Worm (Caenorhabditis elegans): Measurements from ENCODE around the gene oac-30.

Gene oac-30

ce11 chrII:1266790-1267189 is at the start of gene oac-30:
TSS of gene oac-30 (minus strand) at chrII:1266890.
- TF ChIP-seq hmg-4 (GFP tag; optimal IDR thresholded peaks at IDR 0.05) = no peak
- TF ChIP-seq sea-1 (GFP tag; conservative IDR thresholded peaks at IDR 0.05) = no peak
- no peak for TF ChIP-seq ama-1 (optimal IDR thresholded peaks at IDR 0.05)
- no peak for TF ChIP-seq tbx-37 (GFP tag; conservative IDR thresholded peaks at IDR 0.05)
- no peak for TF ChIP-seq F13C5.2 (tag; optimal IDR thresholded peaks at IDR 0.05)
- TF ChIP-seq hnd-1 (tag; optimal IDR thresholded peaks at IDR 0.05) = no peak
- TF ChIP-seq scrt-1 (GFP tag; IDR thresholded peaks at IDR 0.05) = no peak
- no peak for TF ChIP-seq aly-1 (tag; optimal IDR thresholded peaks at IDR 0.05)
- TF ChIP-seq ceh-13 (GFP tag; optimal IDR thresholded peaks at IDR 0.05) = no peak
- no peak for TF ChIP-seq pes-1 (GFP tag; IDR thresholded peaks at IDR 0.05)
- TF ChIP-seq flt-1 (GFP tag; IDR thresholded peaks at IDR 0.05) = no peak

DNA sequence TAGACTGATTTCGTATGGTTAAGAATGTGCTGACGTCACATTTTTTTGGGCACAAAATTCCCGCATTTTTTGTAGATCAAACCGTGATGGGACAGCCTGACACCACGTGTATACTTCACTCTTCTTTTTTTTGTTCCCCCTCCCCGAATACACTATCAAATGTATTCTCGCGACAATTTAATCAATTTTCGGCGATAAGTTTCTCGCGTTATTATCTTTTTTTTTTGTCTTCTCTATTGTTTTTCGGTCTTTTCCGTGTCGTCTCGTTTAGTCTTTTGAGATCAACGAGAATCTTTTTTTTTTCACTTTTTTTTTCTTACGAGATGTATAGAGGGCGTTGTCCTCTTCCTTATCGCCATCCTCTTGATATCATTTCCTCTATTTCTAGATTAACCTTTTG is 48.6 kb upstream of the oac-30 start:
- TF ChIP-seq F13C5.2 (tag; optimal IDR thresholded peaks at IDR 0.05) (no peak), hmbx-1 (tag; optimal IDR thresholded peaks at IDR 0.05) (no peak), hnd-1 (tag; optimal IDR thresholded peaks at IDR 0.05) (no peak), ets-7 (tag; optimal IDR thresholded peaks at IDR 0.05) (no peak), tra-4 (tag; optimal IDR thresholded peaks at IDR 0.05) (no peak), ceh-13 (GFP tag; optimal IDR thresholded peaks at IDR 0.05) (no peak), aly-1 (tag; optimal IDR thresholded peaks at IDR 0.05) (no peak), B0310.2 (tag; optimal IDR thresholded peaks at IDR 0.05) (no peak), flt-1 (GFP tag; IDR thresholded peaks at IDR 0.05) (no peak), scrt-1 (GFP tag; IDR thresholded peaks at IDR 0.05) (no peak), tbx-11 (GFP tag; IDR thresholded peaks at IDR 0.05) (no peak)

- TF ChIP-seq ceh-36 (tag; optimal IDR thresholded peaks at IDR 0.05) = no peak
- TF ChIP-seq F13C5.2 (tag; optimal IDR thresholded peaks at IDR 0.05) = no peak
- TF ChIP-seq hmbx-1 (tag; optimal IDR thresholded peaks at IDR 0.05) = no peak
- no peak for TF ChIP-seq hnd-1 (tag; optimal IDR thresholded peaks at IDR 0.05)
- TF ChIP-seq sea-1 (GFP tag; conservative IDR thresholded peaks at IDR 0.05) = no peak
- TF ChIP-seq ama-1 (optimal IDR thresholded peaks at IDR 0.05) = no peak
- TF ChIP-seq tbx-37 (GFP tag; conservative IDR thresholded peaks at IDR 0.05) = no peak
- TF ChIP-seq B0310.2 (tag; optimal IDR thresholded peaks at IDR 0.05) = no peak
- no peak for TF ChIP-seq ets-7 (tag; optimal IDR thresholded peaks at IDR 0.05)
- no peak for TF ChIP-seq flt-1 (GFP tag; IDR thresholded peaks at IDR 0.05)
- TF ChIP-seq tbx-11 (GFP tag; IDR thresholded peaks at IDR 0.05) = no peak
- no peak for TF ChIP-seq scrt-1 (GFP tag; IDR thresholded peaks at IDR 0.05)
- no peak for TF ChIP-seq tra-4 (tag; optimal IDR thresholded peaks at IDR 0.05)
- no peak for TF ChIP-seq ceh-13 (GFP tag; optimal IDR thresholded peaks at IDR 0.05)
- TF ChIP-seq aly-1 (tag; optimal IDR thresholded peaks at IDR 0.05) = no peak
- TF ChIP-seq hmg-4 (GFP tag; optimal IDR thresholded peaks at IDR 0.05) = no peak
- no peak for TF ChIP-seq pes-1 (GFP tag; IDR thresholded peaks at IDR 0.05)
Observed at ce11 chrII:1309892-1310516, 43.3 kb upstream of the oac-30 start, which contains the start of the genes alh-6 and fcho-1. TSS of gene alh-6 (minus strand) at chrII:1310133. TSS of gene fcho-1 (plus strand) at chrII:1310515.

ce11 chrII:1306550-1306949 is 39.9 kb upstream of the oac-30 start:
- TF ChIP-seq hnd-1 (tag; optimal IDR thresholded peaks at IDR 0.05) = no peak
- no peak for TF ChIP-seq ets-7 (tag; optimal IDR thresholded peaks at IDR 0.05)
- TF ChIP-seq scrt-1 (GFP tag; IDR thresholded peaks at IDR 0.05) = no peak
- no peak for TF ChIP-seq tra-4 (tag; optimal IDR thresholded peaks at IDR 0.05)
- no peak for TF ChIP-seq tbx-37 (GFP tag; conservative IDR thresholded peaks at IDR 0.05)
- no peak for TF ChIP-seq B0310.2 (tag; optimal IDR thresholded peaks at IDR 0.05)

DNA sequence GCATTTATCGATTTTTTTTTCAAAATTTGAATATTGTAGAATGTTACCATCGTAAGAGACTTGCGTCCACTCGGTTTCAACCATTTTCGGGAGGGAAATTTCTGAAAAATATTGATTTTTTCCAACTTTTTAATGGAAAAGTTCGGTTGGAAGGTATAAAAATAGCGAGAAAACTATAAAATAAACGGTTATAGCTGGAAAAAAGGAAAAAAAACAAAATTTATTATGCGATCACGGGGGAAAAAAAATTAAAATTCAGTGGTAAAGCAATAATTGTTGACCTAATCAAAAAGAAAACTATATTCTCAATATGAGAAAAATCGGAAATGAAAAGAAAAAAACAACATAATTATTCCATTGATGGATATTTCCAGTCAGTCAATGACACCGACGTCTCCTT is 39.3 kb upstream of the oac-30 start, which contains the start of gene emc-2:
Gene emc-2 (minus strand): TSS at position 101 of the 400 bp plus-strand sequence.
- TF ChIP-seq hnd-1 (tag; optimal IDR thresholded peaks at IDR 0.05) (no peak), scrt-1 (GFP tag; IDR thresholded peaks at IDR 0.05) (no peak), ets-7 (tag; optimal IDR thresholded peaks at IDR 0.05) (no peak), ceh-36 (tag; optimal IDR thresholded peaks at IDR 0.05) (no peak), tbx-37 (GFP tag; conservative IDR thresholded peaks at IDR 0.05) (no peak), F13C5.2 (tag; optimal IDR thresholded peaks at IDR 0.05) (no peak), B0310.2 (tag; optimal IDR thresholded peaks at IDR 0.05) (no peak), aly-1 (tag; optimal IDR thresholded peaks at IDR 0.05) (no peak), ama-1 (optimal IDR thresholded peaks at IDR 0.05) (no peak), hmg-4 (GFP tag; optimal IDR thresholded peaks at IDR 0.05) (no peak), sea-1 (GFP tag; conservative IDR thresholded peaks at IDR 0.05) (no peak)

DNA sequence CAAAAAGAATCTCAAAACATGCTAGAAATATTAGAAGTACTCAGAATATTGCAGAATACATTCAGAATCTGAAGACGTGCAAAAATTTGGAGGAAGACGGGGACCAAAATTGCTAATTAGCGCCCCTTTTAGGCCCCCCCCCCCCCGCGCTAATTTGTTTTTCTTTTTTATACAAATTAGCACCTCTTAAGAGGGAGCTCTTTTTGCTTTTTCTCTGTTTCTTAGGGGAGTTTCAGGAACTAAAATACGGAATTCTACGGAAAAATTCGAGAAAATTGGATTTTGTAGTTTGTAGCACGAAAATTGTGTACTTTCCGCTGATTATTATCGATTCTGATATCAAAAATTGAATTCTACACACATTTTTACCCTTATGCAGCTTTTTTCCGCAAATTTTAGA is 34.9 kb upstream of the oac-30 start, which contains the start of gene glb-31:
Gene glb-31 (minus strand): TSS at position 101 of the 400 bp plus-strand sequence.
- no peak for TF ChIP-seq tra-4 (tag; optimal IDR thresholded peaks at IDR 0.05)
- TF ChIP-seq hnd-1 (tag; optimal IDR thresholded peaks at IDR 0.05) = no peak
- TF ChIP-seq pes-1 (GFP tag; IDR thresholded peaks at IDR 0.05) = no peak
- no peak for TF ChIP-seq F13C5.2 (tag; optimal IDR thresholded peaks at IDR 0.05)
- TF ChIP-seq scrt-1 (GFP tag; IDR thresholded peaks at IDR 0.05) = no peak
- TF ChIP-seq ets-7 (tag; optimal IDR thresholded peaks at IDR 0.05) = no peak
- no peak for TF ChIP-seq tbx-11 (GFP tag; IDR thresholded peaks at IDR 0.05)
- TF ChIP-seq aly-1 (tag; optimal IDR thresholded peaks at IDR 0.05) = no peak
- no peak for TF ChIP-seq tbx-37 (GFP tag; conservative IDR thresholded peaks at IDR 0.05)
- TF ChIP-seq hmbx-1 (tag; optimal IDR thresholded peaks at IDR 0.05) = no peak
- TF ChIP-seq sea-1 (GFP tag; conservative IDR thresholded peaks at IDR 0.05) = no peak
- no peak for TF ChIP-seq ama-1 (optimal IDR thresholded peaks at IDR 0.05)

DNA sequence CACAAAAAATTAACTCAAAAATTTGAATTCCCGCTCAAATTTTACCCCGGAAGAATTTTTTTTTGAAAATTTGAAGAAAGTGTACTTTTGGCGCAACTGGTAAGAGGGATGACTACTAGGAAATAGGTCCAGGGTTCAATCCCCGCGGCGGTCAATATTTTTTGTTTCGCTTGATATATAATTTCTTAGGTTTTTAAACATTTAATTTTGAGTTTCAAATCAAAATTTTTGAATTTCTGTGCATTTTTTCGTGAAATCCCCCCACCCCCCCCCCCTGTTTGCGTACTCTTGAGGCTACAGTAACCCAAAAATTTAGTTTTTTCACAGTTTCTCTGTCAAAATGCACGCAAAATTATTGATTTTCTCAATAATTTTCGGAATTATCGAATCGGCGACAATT is 31.5 kb upstream of the oac-30 start, which contains the start of gene Y57G7A.1:
Gene Y57G7A.1 (plus strand): TSS at position 301 of the 400 bp plus-strand sequence.
- TF ChIP-seq sea-1 (GFP tag; conservative IDR thresholded peaks at IDR 0.05) (no peak), ceh-13 (GFP tag; optimal IDR thresholded peaks at IDR 0.05) (no peak), flt-1 (GFP tag; IDR thresholded peaks at IDR 0.05) (no peak), ama-1 (optimal IDR thresholded peaks at IDR 0.05) (no peak), scrt-1 (GFP tag; IDR thresholded peaks at IDR 0.05) (no peak), tbx-11 (GFP tag; IDR thresholded peaks at IDR 0.05) (no peak), hnd-1 (tag; optimal IDR thresholded peaks at IDR 0.05) (no peak), ceh-36 (tag; optimal IDR thresholded peaks at IDR 0.05) (no peak), ets-7 (tag; optimal IDR thresholded peaks at IDR 0.05) (no peak), hmg-4 (GFP tag; optimal IDR thresholded peaks at IDR 0.05) (no peak), aly-1 (tag; optimal IDR thresholded peaks at IDR 0.05) (no peak), hmbx-1 (tag; optimal IDR thresholded peaks at IDR 0.05) (no peak), tra-4 (tag; optimal IDR thresholded peaks at IDR 0.05) (no peak), F13C5.2 (tag; optimal IDR thresholded peaks at IDR 0.05) (no peak), pes-1 (GFP tag; IDR thresholded peaks at IDR 0.05) (no peak), B0310.2 (tag; optimal IDR thresholded peaks at IDR 0.05) (no peak)
